Fruit fly (Drosophila melanogaster) whole organism: ENCODE measurements around the gene CG8043.

Experiments used
- CG8478 ChIP-seq: fragments of >200 bp; optimal IDR thresholded peaks from 2 replicates; lab custom pipeline; 2018; ENCODE audit warnings: inconsistent platforms
- Dll ChIP-seq: fragments of >200 bp; optimal IDR thresholded peaks from 2 replicates; lab custom pipeline; 2017
- EcR ChIP-seq, 2 experiments: fragments of >200 bp; optimal IDR thresholded peaks; 2 replicates each; lab custom pipeline; 2017; ENCODE audit warnings: missing biosample characterization in 2 of 2, missing genetic modification characterization in 2 of 2, missing genetic modification reagents in 2 of 2
- pan ChIP-seq: fragments of >200 bp; optimal IDR thresholded peaks from 2 replicates; lab custom pipeline; 2017
- psq ChIP-seq: fragments of >200 bp; optimal IDR thresholded peaks from 2 replicates; lab custom pipeline; 2017
- usp ChIP-seq: fragments of >200 bp; optimal IDR thresholded peaks from 2 replicates; lab custom pipeline; 2017; ENCODE audit warnings: missing biosample characterization, missing genetic modification characterization, mixed read lengths

Gene CG8043

DNA sequence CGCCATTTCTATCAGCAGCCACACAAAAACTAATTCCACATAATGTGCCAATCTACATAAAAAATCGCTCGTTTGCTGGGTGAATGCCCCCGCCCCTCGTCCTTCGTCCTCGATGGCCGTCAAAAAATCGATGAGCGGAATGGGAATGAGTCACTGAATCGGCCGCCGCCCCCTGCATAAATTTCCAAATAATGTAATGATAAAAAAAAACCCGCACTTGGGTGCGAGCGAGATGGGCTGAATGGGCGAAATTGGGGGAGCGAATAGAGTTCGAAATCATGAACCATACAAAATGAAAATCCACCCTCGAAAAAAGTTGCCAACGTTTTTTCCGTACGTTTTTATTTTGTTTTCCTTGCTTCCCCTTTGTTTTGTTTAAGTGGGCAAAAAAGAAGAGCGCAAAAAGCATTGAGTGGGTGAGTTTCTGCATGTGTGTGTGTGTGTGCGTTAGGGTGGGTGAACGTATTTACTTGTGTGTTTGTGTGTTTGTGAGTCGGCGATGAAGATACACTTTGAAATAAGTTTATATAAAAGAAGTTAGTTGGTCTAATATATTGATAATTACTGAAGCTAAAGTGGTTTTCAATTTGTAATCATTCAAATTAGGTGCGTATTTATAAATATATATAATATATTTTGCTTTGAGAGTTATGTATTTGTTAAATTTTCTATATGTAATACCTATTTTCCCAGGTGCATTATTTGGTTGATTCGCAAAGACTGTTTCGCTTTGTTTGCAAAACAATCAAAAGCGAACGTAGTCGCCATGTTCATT is 28.8 kb downstream of the CG8043 start:
- TF ChIP-seq CG8478 (lab: Kevin White, UChicago): no peak
- no peak for TF ChIP-seq Dll (lab: Kevin White, UChicago)
- no peak for TF ChIP-seq usp (GFP tag; lab: Kevin White, UChicago)
- no peak for TF ChIP-seq psq (lab: Kevin White, UChicago)
- no peak for TF ChIP-seq pan (lab: Kevin White, UChicago)
- no peak for TF ChIP-seq EcR (GFP tag; optimal IDR thresholded peaks at IDR 0.05; lab: Kevin White, UChicago)

DNA sequence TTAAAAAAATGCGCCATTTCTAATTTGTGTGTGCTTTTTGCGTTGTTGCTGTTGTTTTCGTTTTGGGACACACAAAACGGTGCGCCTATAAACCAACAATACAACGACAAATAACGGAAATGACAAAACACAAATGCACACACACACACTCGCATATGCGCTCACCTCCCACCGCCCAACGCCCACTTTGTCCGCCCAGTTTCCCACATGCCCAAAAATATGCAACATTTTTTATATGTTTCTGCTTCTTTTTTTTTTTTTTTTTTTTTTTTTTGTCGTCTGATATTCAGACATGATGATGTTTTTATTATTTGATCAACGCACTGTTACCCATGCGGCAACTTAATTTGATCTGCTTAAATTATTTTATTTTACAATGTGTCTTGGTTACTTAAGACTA is 30.5 kb downstream of the CG8043 start:
- TF ChIP-seq pan (lab: Kevin White, UChicago): no peak
- TF ChIP-seq CG8478 (lab: Kevin White, UChicago): no peak
- TF ChIP-seq psq (lab: Kevin White, UChicago): no peak
- no peak for TF ChIP-seq EcR (GFP tag; optimal IDR thresholded peaks at IDR 0.05; lab: Kevin White, UChicago)
- TF ChIP-seq usp (GFP tag; lab: Kevin White, UChicago): no peak
- no peak for TF ChIP-seq Dll (lab: Kevin White, UChicago)

DNA sequence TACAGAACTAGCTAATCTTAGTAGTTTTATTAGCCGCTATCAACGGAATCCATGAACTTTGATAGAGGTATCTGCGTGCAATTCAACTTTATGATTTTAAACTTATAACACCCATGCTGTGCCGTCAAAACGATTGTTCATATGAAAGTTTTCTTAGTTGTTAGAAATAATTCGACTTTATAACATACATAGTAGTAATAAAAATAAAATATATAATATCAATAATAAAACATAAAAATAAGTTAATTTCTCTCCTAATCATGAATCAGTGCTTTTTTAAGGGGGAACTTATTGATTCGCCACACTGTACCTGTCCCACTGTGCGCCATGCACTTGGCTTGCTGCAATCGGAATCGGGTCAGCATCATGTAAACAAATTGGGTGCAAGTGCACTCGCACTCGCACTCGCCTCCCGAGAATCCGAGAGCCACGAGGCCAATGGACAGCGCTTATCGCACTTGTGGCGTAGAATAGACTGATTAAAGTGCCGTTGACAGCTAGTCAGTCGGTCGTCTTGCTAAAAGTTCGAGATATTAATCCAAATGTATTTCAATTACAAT is 35.3 kb downstream of the CG8043 start:
- TF ChIP-seq CG8478 (lab: Kevin White, UChicago) (no peak), EcR (GFP tag; optimal IDR thresholded peaks at IDR 0.05; lab: Kevin White, UChicago) (no peak), pan (lab: Kevin White, UChicago) (no peak), psq (lab: Kevin White, UChicago) (no peak), usp (GFP tag; lab: Kevin White, UChicago) (no peak), Dll (lab: Kevin White, UChicago) (no peak)

DNA sequence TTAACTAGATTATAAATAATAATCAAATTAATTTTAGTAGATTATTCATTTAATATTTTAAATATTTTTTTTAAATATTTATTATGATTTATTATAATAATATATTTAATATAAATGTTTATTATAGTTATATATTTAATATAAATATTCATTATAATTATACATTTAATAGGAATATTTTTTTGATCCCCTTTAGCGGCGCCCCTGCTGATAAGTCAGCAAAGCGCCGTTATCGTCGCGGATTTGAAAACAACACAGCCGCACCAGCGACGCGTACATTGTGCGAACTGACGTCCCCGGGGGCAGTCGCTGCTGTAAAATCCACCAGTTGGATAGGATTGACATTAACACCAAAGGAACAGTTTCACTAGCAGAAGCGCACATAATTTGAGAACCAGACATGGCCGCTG is 36.0 kb downstream of the CG8043 start, which contains the start of gene CG8112:
CG8112 (plus strand) TSS at position 212 of the 410 bp plus-strand sequence.
- no peak for TF ChIP-seq pan (lab: Kevin White, UChicago)
- TF ChIP-seq usp (GFP tag; lab: Kevin White, UChicago): no peak
- TF ChIP-seq Dll (lab: Kevin White, UChicago): no peak
- no peak for TF ChIP-seq psq (lab: Kevin White, UChicago)
- TF ChIP-seq CG8478 (lab: Kevin White, UChicago): no peak
- TF ChIP-seq EcR (GFP tag; optimal IDR thresholded peaks at IDR 0.05; lab: Kevin White, UChicago): no peak

DNA sequence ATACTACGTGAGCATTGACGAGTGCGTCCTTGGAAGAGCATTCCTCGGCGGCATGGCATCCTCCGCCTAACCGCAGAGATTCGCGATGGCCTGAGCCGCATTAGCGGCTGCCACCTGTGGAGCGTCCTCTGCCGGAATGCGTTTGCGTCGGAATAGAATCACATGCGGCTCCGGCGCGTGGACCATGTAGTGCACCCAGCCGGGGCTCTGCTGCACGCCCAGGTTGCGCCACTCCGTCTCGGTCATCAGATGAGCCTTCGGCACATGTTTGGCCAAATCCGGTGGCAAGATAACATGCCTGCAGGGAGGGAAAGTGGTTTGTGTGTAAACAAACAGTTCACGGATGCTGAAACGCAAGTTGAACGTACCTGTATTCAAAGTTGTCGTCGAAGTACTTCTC is 38.7 kb downstream of the CG8043 start:
- TF ChIP-seq usp (GFP tag; lab: Kevin White, UChicago) (no peak), pan (lab: Kevin White, UChicago) (no peak), EcR (GFP tag; optimal IDR thresholded peaks at IDR 0.05; lab: Kevin White, UChicago) (no peak), Dll (lab: Kevin White, UChicago) (no peak), CG8478 (lab: Kevin White, UChicago) (no peak), psq (lab: Kevin White, UChicago) (no peak)

DNA sequence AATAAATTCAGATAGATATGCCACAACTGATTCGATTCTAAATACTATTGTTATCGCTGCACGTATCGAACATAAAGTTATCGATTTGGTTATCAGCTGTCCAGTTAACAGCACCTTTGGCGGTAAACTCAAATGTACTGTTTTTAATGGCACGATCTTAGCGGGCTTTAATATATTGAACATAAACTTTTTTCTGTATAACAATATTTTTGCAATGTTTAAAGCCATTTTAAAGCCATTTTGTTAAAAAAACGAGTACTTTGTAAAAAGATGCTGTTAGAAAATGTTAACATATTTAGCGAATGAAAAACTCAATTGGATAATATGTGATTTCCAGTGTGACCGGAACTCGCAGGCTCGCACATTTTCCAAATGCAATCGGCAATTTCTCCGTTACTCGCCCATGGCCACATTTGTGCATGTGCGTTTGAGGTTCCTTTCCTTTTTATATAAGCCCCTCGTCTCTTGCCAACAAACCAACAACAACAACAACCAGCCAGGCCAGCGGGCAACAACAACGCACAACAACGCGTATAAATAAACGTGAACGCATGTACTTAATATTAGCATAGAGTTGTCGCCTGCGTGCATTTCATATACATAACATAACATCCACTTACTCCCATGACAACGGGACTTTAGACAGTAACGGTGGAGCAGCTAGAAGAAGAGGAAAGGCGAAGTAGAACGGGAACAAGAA is 39.3 kb downstream of the CG8043 start, which contains the start of gene TMEM216:
TMEM216 (plus strand) TSS at position 393 of the 700 bp plus-strand sequence.
- TF ChIP-seq psq (lab: Kevin White, UChicago) (no peak), usp (GFP tag; lab: Kevin White, UChicago) (no peak), EcR (GFP tag; optimal IDR thresholded peaks at IDR 0.05; lab: Kevin White, UChicago) (no peak), Dll (lab: Kevin White, UChicago) (no peak), CG8478 (lab: Kevin White, UChicago) (no peak)

DNA sequence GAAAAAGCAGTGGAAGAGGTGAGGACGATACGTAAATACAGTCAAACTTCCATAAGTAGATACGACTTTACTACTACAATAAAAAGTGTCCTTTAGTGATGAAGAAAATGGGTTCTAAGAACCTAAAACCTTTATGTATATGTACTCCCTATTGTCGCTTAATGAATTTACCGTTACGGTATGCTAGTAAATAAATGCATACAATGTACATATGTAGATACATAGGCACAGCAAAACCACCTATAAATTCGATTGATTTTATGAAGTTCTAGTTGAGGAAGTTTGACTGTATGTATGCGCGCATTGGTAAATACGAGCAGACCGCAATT is 39.8 kb downstream of the CG8043 start:
- TF ChIP-seq usp (GFP tag; lab: Kevin White, UChicago) (no peak), Dll (lab: Kevin White, UChicago) (no peak)

DNA sequence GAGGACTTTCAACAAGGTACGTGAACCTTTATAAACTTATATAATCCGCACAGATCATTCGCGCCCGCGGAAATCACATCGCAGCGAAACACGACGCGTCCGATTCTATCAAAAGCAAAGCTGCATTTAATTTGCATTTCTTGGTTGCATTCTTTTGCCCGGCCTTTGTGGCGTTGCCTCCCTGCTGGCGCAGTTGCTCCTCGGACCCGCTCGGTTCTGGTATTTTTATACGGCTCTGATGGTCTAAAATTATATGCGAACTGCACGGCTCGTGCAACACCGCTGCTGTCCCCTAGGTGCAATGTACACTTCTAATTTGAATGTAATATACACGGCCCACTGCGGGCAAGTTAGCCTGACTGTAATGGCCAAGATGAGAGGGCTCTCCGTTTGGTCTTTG is 41.6 kb downstream of the CG8043 start, which contains the start of gene Cks85A:
Cks85A (minus strand) TSS at position 101 of the 400 bp plus-strand sequence.
- no peak for TF ChIP-seq psq (lab: Kevin White, UChicago)
- no peak for TF ChIP-seq pan (lab: Kevin White, UChicago)
- TF ChIP-seq EcR (GFP tag; optimal IDR thresholded peaks at IDR 0.05; lab: Kevin White, UChicago): no peak
- TF ChIP-seq Dll (lab: Kevin White, UChicago): no peak
- TF ChIP-seq usp (GFP tag; lab: Kevin White, UChicago): no peak

DNA sequence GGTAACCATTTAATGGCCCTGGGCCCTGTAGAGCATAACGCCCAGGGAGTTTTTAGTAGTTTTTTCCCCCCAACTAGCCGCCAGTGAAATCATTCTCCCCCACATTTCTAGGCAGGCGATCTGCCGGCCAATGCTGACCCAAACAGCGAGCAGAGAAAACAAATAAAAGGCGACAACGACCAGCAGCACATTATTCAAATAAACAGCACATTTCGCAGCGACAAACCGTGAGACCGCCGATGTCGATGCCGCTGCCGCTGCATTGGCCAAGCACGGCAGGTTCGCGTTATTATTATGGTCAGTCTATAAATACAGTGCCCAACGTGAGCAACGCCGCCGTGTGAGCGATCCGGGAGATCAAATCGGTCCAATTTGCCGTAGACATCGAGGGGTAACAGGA is 42.2 kb downstream of the CG8043 start, which contains the start of gene CG11760:
CG11760 (plus strand) TSS at position 301 of the 400 bp plus-strand sequence.
- TF ChIP-seq pan (lab: Kevin White, UChicago) (no peak), EcR (GFP tag; optimal IDR thresholded peaks at IDR 0.05; lab: Kevin White, UChicago) (no peak), Dll (lab: Kevin White, UChicago) (no peak), CG8478 (lab: Kevin White, UChicago) (no peak), usp (GFP tag; lab: Kevin White, UChicago) (no peak), psq (lab: Kevin White, UChicago) (no peak)

DNA sequence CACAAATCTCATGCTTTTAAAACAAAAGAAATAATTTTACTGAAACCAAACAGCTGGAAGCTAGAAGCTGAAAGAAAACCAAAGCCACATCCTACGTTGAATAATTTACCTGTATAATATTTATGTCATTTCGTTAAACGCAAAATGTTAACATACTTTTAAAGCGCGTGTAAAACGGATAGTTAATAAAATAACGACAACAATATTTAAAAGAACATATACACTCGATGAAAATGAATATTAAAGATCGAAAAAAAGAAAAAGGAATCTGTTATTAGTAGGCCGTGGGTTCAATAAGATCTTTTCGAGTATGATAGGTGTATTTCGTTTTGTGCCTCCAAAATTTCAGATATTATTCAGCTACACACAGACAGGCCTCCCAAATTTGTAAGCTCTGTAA is 44.4 kb downstream of the CG8043 start, which contains the start of gene CG8136:
CG8136 (plus strand) TSS at position 301 of the 400 bp plus-strand sequence.
- no peak for TF ChIP-seq pan (lab: Kevin White, UChicago)
- no peak for TF ChIP-seq EcR (GFP tag; optimal IDR thresholded peaks at IDR 0.05; lab: Kevin White, UChicago)
- no peak for TF ChIP-seq Dll (lab: Kevin White, UChicago)
- TF ChIP-seq CG8478 (lab: Kevin White, UChicago): no peak
